Fruit fly (Drosophila melanogaster): Measurements from ENCODE around the gene ssp6.

Gene ssp6

dm6 chr3L:6085988-6086387 lies 9.5 kb downstream of the ssp6 start (continued):
- TF ChIP-seq Oli (tag; optimal IDR thresholded peaks at IDR 0.05) (peak; percentile 17), grau (tag; optimal IDR thresholded peaks at IDR 0.05) (peak; percentile 54), CG7786 (GFP tag; optimal IDR thresholded peaks at IDR 0.05) (peak; percentile 14), CG3995 (GFP tag; optimal IDR thresholded peaks at IDR 0.05) (no peak), Hmr (GFP tag; optimal IDR thresholded peaks at IDR 0.05) (peak; percentile 38), usp (GFP tag; optimal IDR thresholded peaks at IDR 0.05) (no peak), Antp (GFP tag; optimal IDR thresholded peaks at IDR 0.05) (peak; percentile 7), insv (GFP tag; optimal IDR thresholded peaks at IDR 0.05) (no peak), schlank (tag; optimal IDR thresholded peaks at IDR 0.05) (no peak), Hsf (GFP tag; optimal IDR thresholded peaks at IDR 0.05) (peak; percentile 7), CG17385 (GFP tag; optimal IDR thresholded peaks at IDR 0.05) (peak; percentile 10), CG3407 (GFP tag; optimal IDR thresholded peaks at IDR 0.05) (no peak), CG9932 (GFP tag; IDR thresholded peaks at IDR 0.05) (peak; percentile 51; the same call in 1 of the 2 replicates), ato (GFP tag; IDR thresholded peaks at IDR 0.05; ENCODE audit: partially characterized antibody) (no peak), CG12071 (GFP tag; optimal IDR thresholded peaks at IDR 0.05) (no peak), ham (GFP tag; IDR thresholded peaks at IDR 0.05) (no peak), peb (GFP tag; IDR thresholded peaks at IDR 0.05) (no peak), CG8290 (GFP tag; optimal IDR thresholded peaks at IDR 0.05) (no peak), CG8290 (tag; optimal IDR thresholded peaks at IDR 0.05) (peak in 1 of 2 experiments; percentile 5), CG11696 (GFP tag; IDR thresholded peaks at IDR 0.05) (no peak), Atf6 (GFP tag; IDR thresholded peaks at IDR 0.05) (peak; percentile 61), Max (GFP tag; optimal IDR thresholded peaks at IDR 0.05) (no peak), CG2889 (GFP tag; IDR thresholded peaks at IDR 0.05) (0 out of 3 replicates have a peak, but pooled peaks have one; percentile 33), Dek (tag; optimal IDR thresholded peaks at IDR 0.05) (peak; percentile 14), CG1603 (tag; optimal IDR thresholded peaks at IDR 0.05) (peak; percentile 46), Chrac-16 (GFP tag; optimal IDR thresholded peaks at IDR 0.05) (peak; percentile 23), Usf (GFP tag; optimal IDR thresholded peaks at IDR 0.05) (no peak), Ssrp (tag; optimal IDR thresholded peaks at IDR 0.05) (peak; percentile 14), Hr3 (GFP tag; optimal IDR thresholded peaks at IDR 0.05) (peak; percentile 14), CG12744 (GFP tag; optimal IDR thresholded peaks at IDR 0.05) (no peak), CG2120 (GFP tag; optimal IDR thresholded peaks at IDR 0.05) (peak; percentile 62), nerfin-2 (GFP tag; IDR thresholded peaks at IDR 0.05; ENCODE audit: partially characterized antibody) (no peak), Meics (GFP tag; optimal IDR thresholded peaks at IDR 0.05) (no peak), Bdp1 (GFP tag; optimal IDR thresholded peaks at IDR 0.05) (no peak), pum (GFP tag; optimal IDR thresholded peaks at IDR 0.05) (peak; percentile 22), sens (GFP tag) (peak; percentile 69), CG13287 (GFP tag; IDR thresholded peaks at IDR 0.05; ENCODE audit: partially characterized antibody) (no peak), C15 (GFP tag; IDR thresholded peaks at IDR 0.05) (no peak), da (GFP tag; optimal IDR thresholded peaks at IDR 0.05) (no peak), CG3281 (GFP tag; optimal IDR thresholded peaks at IDR 0.05) (no peak), Bteb2 (GFP tag; optimal IDR thresholded peaks at IDR 0.05) (no peak), CG9797 (GFP tag; optimal IDR thresholded peaks at IDR 0.05) (no peak), CG15696 (tag; optimal IDR thresholded peaks at IDR 0.05) (no peak), ken (GFP tag; IDR thresholded peaks at IDR 0.05) (peak; percentile 21; the same call in 1 of the 3 replicates), CG4820 (GFP tag; optimal IDR thresholded peaks at IDR 0.05) (no peak), CG2202 (tag; optimal IDR thresholded peaks at IDR 0.05) (no peak), Sox100B (GFP tag; optimal IDR thresholded peaks at IDR 0.05) (no peak), pnt (GFP tag; optimal IDR thresholded peaks at IDR 0.05) (peak; percentile 12), chm (GFP tag; IDR thresholded peaks at IDR 0.05) (no peak), gsb (GFP tag; IDR thresholded peaks at IDR 0.05) (no peak), CG8924 (tag; optimal IDR thresholded peaks at IDR 0.05) (no peak), CG14014 (GFP tag; IDR thresholded peaks at IDR 0.05) (no peak), CG4854 (GFP tag; optimal IDR thresholded peaks at IDR 0.05) (no peak)

All from whole organism, embryonic.